Worm (Caenorhabditis elegans) whole organism, young adult: ENCODE results near the gene nspa-2.

ENCODE experiments used
- B0019.2 ChIP-seq: fragments of 200-800 bp; sonication (Bioruptor generic); conservative IDR thresholded peaks from 2 replicates; pipeline ENCODE4 v1.3.6; 2022; ENCODE audit warnings: missing genetic modification reagents, missing genetic modification characterization, missing compliant biosample characterization
- B0336.3 ChIP-seq: fragments of 200-800 bp; sonication (Bioruptor generic); IDR thresholded peaks from 2 replicates; pipeline ENCODE4 v1.3.6; 2022; ENCODE audit warnings: missing genetic modification characterization, missing compliant biosample characterization
- F22D6.2 ChIP-seq: sonication (generic microtip); optimal IDR thresholded peaks from 2 replicates; lab custom pipeline; 2016; ENCODE audit warnings: mild to moderate bottlenecking, missing genetic modification characterization, missing compliant biosample characterization
- F39B2.1 ChIP-seq: fragments of 200-800 bp; sonication (Bioruptor generic); IDR thresholded peaks from 2 replicates; pipeline ENCODE4 v1.3.6; 2022; ENCODE audit warnings: missing genetic modification reagents, missing genetic modification characterization, missing compliant biosample characterization
- K11D2.4 ChIP-seq: fragments of 200-800 bp; sonication (Bioruptor generic); IDR thresholded peaks from 2 replicates; pipeline ENCODE4 v1.3.6; 2022; ENCODE audit warnings: missing genetic modification reagents, missing genetic modification characterization, missing compliant biosample characterization
- Y67H2A.10 ChIP-seq: fragments of 200-800 bp; sonication (Bioruptor generic); conservative IDR thresholded peaks from 2 replicates; pipeline ENCODE4 v1.3.6; 2022; ENCODE audit warnings: missing genetic modification reagents, missing genetic modification characterization, missing compliant biosample characterization
- ZK185.1 ChIP-seq: sonication (generic microtip); optimal IDR thresholded peaks from 2 replicates; lab custom pipeline; 2016; ENCODE audit warnings: mild to moderate bottlenecking, missing genetic modification characterization, missing compliant biosample characterization; ENCODE audit not compliant: poor library complexity, severe bottlenecking
- akir-1 ChIP-seq: fragments of 200-800 bp; sonication (Bioruptor generic); optimal IDR thresholded peaks from 2 replicates; lab custom pipeline; 2018; ENCODE audit warnings: mild to moderate bottlenecking, missing genetic modification characterization, moderate library complexity, missing compliant biosample characterization
- atf-7 ChIP-seq: sonication (generic microtip); optimal IDR thresholded peaks from 2 replicates; lab custom pipeline; 2017; ENCODE audit warnings: mild to moderate bottlenecking, missing genetic modification characterization, missing compliant biosample characterization
- attf-6 ChIP-seq: fragments of 200-800 bp; sonication (Bioruptor generic); IDR thresholded peaks from 2 replicates; pipeline ENCODE4 v1.3.6; 2022; ENCODE audit warnings: missing genetic modification reagents, missing genetic modification characterization, missing compliant biosample characterization
- bed-1 ChIP-seq: fragments of 200-800 bp; sonication (Bioruptor generic); IDR thresholded peaks from 2 replicates; pipeline ENCODE4 v1.3.6; 2022; ENCODE audit warnings: missing genetic modification reagents, missing genetic modification characterization, missing compliant biosample characterization
- cebp-1 ChIP-seq, 2 experiments: fragments of 200-800 bp in 1 of 2; sonication (Bioruptor generic) in 1 of 2; sonication (generic microtip) in 1 of 2; IDR thresholded peaks in 1 of 2; optimal IDR thresholded peaks in 1 of 2; 2 replicates each; pipeline versions ENCODE4 v1.3.6 to Lab custom; 2017 to 2022; ENCODE audit warnings: missing compliant biosample characterization in 2 of 2, missing genetic modification characterization in 2 of 2, mild to moderate bottlenecking in 1 of 2, missing genetic modification reagents in 1 of 2, moderate library complexity in 1 of 2
- ceh-27 ChIP-seq: fragments of 200-800 bp; sonication (Bioruptor generic); optimal IDR thresholded peaks from 2 replicates; lab custom pipeline; 2018; ENCODE audit warnings: mild to moderate bottlenecking, missing genetic modification characterization, moderate library complexity, missing compliant biosample characterization
- ceh-40 ChIP-seq: fragments of 200-800 bp; sonication (Bioruptor generic); IDR thresholded peaks from 2 replicates; pipeline ENCODE4 v1.3.6; 2022; ENCODE audit warnings: missing genetic modification characterization, missing compliant biosample characterization
- ceh-79 ChIP-seq: sonication (generic microtip); optimal IDR thresholded peaks from 2 replicates; lab custom pipeline; 2017; ENCODE audit warnings: mild to moderate bottlenecking, missing genetic modification characterization, missing compliant biosample characterization
- chd-7 ChIP-seq: sonication (generic microtip); optimal IDR thresholded peaks from 2 replicates; lab custom pipeline; 2016; ENCODE audit warnings: mild to moderate bottlenecking, missing genetic modification characterization, moderate library complexity, missing compliant biosample characterization
- dox-1 ChIP-seq: fragments of 200-800 bp; sonication (Bioruptor generic); IDR thresholded peaks from 2 replicates; pipeline ENCODE4 v1.3.6; 2022; ENCODE audit warnings: missing genetic modification reagents, missing genetic modification characterization, missing compliant biosample characterization
- ekl-4 ChIP-seq: fragments of 200-800 bp; sonication (Bioruptor generic); IDR thresholded peaks from 2 replicates; pipeline ENCODE4 v1.3.6; 2022; ENCODE audit warnings: missing genetic modification reagents, missing genetic modification characterization, missing compliant biosample characterization
- ets-4 ChIP-seq: fragments of 200-800 bp; sonication (Bioruptor generic); optimal IDR thresholded peaks from 2 replicates; lab custom pipeline; 2018; ENCODE audit warnings: mild to moderate bottlenecking, missing genetic modification characterization, missing compliant biosample characterization
- hlh-12 ChIP-seq: sonication (generic microtip); optimal IDR thresholded peaks from 2 replicates; lab custom pipeline; 2016; ENCODE audit warnings: missing genetic modification characterization, missing compliant biosample characterization
- hlh-26 ChIP-seq: fragments of 200-800 bp; sonication (Bioruptor generic); conservative IDR thresholded peaks from 2 replicates; pipeline ENCODE4 v1.3.6; 2022; ENCODE audit warnings: missing genetic modification reagents, missing genetic modification characterization, missing compliant biosample characterization
- hsf-1 ChIP-seq: fragments of 200-800 bp; sonication (Bioruptor generic); IDR thresholded peaks from 2 replicates; pipeline ENCODE4 v1.3.6; 2022; ENCODE audit warnings: missing genetic modification reagents, missing genetic modification characterization, missing compliant biosample characterization
- let-526 ChIP-seq: fragments of 200-800 bp; sonication (Bioruptor generic); IDR thresholded peaks from 2 replicates; pipeline ENCODE4 v1.3.6; 2022; ENCODE audit warnings: missing genetic modification reagents, missing genetic modification characterization, missing compliant biosample characterization
- let-607 ChIP-seq, 2 experiments: fragments of 200-800 bp in 1 of 2; sonication (Bioruptor generic) in 1 of 2; sonication (generic microtip) in 1 of 2; optimal IDR thresholded peaks; 2 replicates each; lab custom pipeline; 2016 to 2018; ENCODE audit warnings: mild to moderate bottlenecking in 2 of 2, missing compliant biosample characterization in 2 of 2, missing genetic modification characterization in 2 of 2, moderate library complexity in 2 of 2, missing genotype in 1 of 2
- lin-54 ChIP-seq: fragments of 200-800 bp; sonication (Bioruptor generic); optimal IDR thresholded peaks from 2 replicates; lab custom pipeline; 2018; ENCODE audit warnings: mild to moderate bottlenecking, missing genetic modification characterization, missing compliant biosample characterization
- mcd-1 ChIP-seq: fragments of 200-800 bp; sonication (Bioruptor generic); IDR thresholded peaks from 2 replicates; pipeline ENCODE4 v1.3.6; 2022; ENCODE audit warnings: missing genetic modification reagents, missing genetic modification characterization, missing compliant biosample characterization
- nfya-2 ChIP-seq: fragments of 200-800 bp; sonication (Bioruptor generic); IDR thresholded peaks from 2 replicates; pipeline ENCODE4 v1.3.6; 2022; ENCODE audit warnings: missing genetic modification reagents, missing genetic modification characterization, missing compliant biosample characterization
- nfyb-1 ChIP-seq: fragments of 200-800 bp; sonication (Bioruptor generic); IDR thresholded peaks from 2 replicates; pipeline ENCODE4 v1.3.6; 2022; ENCODE audit warnings: missing genetic modification reagents, missing genetic modification characterization, missing compliant biosample characterization
- nhr-80 ChIP-seq: sonication (generic microtip); optimal IDR thresholded peaks from 2 replicates; lab custom pipeline; 2016; ENCODE audit warnings: missing genetic modification characterization, missing compliant biosample characterization
- nhr-90 ChIP-seq: sonication (generic microtip); optimal IDR thresholded peaks from 2 replicates; lab custom pipeline; 2016; ENCODE audit warnings: missing genotype, mild to moderate bottlenecking, missing genetic modification characterization, missing compliant biosample characterization
- pha-4 ChIP-seq: fragments of 150-350 bp; sonication (generic microtip); optimal IDR thresholded peaks from 2 replicates; lab custom pipeline; 2014; ENCODE audit warnings: missing biosample characterization, missing genetic modification reagents, missing genetic modification characterization
- snpc-1.3 ChIP-seq: sonication (generic microtip); optimal IDR thresholded peaks from 2 replicates; lab custom pipeline; 2017; ENCODE audit warnings: missing genetic modification characterization, mild to moderate bottlenecking, missing compliant biosample characterization, antibody characterized with exemption, moderate library complexity, missing genotype, missing genetic modification reagents; ENCODE audit not compliant: insufficient read depth
- snpc-4 ChIP-seq, 5 experiments: fragments of 150-350 bp in 1 of 5; sonication (generic microtip) in 4 of 5; optimal IDR thresholded peaks; 2 replicates each; lab custom pipeline; 2014 to 2018; ENCODE audit warnings: missing genetic modification characterization in 5 of 5, missing biosample characterization in 3 of 5, antibody characterized with exemption in 2 of 5, mild to moderate bottlenecking in 2 of 5, missing compliant biosample characterization in 2 of 5, missing genotype in 2 of 5, moderate library complexity in 2 of 5, missing genetic modification reagents in 1 of 5
- tbp1 ChIP-seq: fragments of 200-800 bp; sonication (Bioruptor generic); optimal IDR thresholded peaks from 2 replicates; lab custom pipeline; 2018; ENCODE audit warnings: mild to moderate bottlenecking, missing genetic modification characterization, missing compliant biosample characterization
- ztf-22 ChIP-seq: fragments of 200-800 bp; sonication (Bioruptor generic); optimal IDR thresholded peaks from 2 replicates; lab custom pipeline; 2018; ENCODE audit warnings: mild to moderate bottlenecking, missing genetic modification characterization, moderate library complexity, missing compliant biosample characterization
- ztf-26 ChIP-seq: sonication (generic microtip); optimal IDR thresholded peaks from 2 replicates; lab custom pipeline; 2017; ENCODE audit warnings: missing genetic modification characterization, missing compliant biosample characterization
- ztf-3 ChIP-seq: fragments of 200-800 bp; sonication (Bioruptor generic); optimal IDR thresholded peaks from 2 replicates; lab custom pipeline; 2018; ENCODE audit warnings: mild to moderate bottlenecking, missing genetic modification characterization, missing compliant biosample characterization

Gene nspa-2

DNA sequence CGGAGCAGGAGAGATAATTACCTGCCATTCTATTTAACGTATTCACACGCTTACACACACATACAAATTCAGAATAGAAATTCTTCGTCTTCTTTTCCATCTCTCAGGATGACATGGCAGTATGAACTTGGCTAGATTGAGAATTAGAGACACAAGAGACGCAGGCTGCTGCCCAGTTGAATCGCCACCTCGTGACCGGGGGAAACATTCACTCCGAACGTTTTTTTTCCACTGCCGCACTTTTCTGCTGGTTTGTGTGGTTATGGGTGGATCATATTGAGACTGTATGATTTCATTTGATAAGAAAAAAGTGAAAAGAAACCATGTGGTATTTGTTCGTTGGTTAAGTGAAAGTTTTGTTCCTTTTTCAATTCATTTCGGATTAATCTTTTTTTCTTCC, 41.3 kb upstream of the nspa-2 start (continued):
- TF ChIP-seq let-526 (no peak), attf-6 (GFP tag; lab: Robert Waterston, UW) (no peak), K11D2.4 (GFP tag; lab: Robert Waterston, UW) (peak; percentile 69; the same call in 1 of the 2 replicates), tbp1 (GFP tag; lab: Kevin White, UChicago) (peak; percentile 45)

DNA sequence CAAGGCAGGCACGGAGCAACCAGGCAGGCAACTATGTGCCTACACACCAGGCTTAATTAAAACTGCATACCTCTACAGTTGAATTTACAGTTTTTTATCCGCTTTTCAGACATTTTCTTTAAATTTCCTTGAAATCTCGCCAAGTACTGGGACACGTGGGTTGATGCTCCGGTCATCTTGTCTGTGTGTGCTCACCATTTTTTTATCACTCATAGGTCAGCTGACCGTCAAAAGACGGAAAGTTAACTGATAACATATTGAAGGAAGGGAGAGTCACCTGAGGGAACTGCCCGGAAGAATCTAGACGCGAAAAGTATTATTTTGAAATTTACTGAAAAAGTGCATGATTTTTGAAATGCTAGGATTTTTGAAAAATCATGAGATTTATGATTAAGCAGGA, 40.4 kb upstream of the nspa-2 start:
- no peak for TF ChIP-seq ceh-79
- no peak for TF ChIP-seq bed-1 (GFP tag; lab: Robert Waterston, UW)
- no peak for TF ChIP-seq Y67H2A.10 (GFP tag; lab: Robert Waterston, UW)
- TF ChIP-seq let-526, result peak; percentile 48; the same call in 1 of the 2 replicates
- peak; percentile 5 for TF ChIP-seq lin-54 (GFP tag; lab: Kevin White, UChicago)
- no peak for TF ChIP-seq akir-1
- TF ChIP-seq chd-7 (tag; lab: Kevin White, UChicago), result peak; percentile 56
- TF ChIP-seq cebp-1 (GFP tag; IDR thresholded peaks at IDR 0.05; lab: Robert Waterston, UW), result peak; percentile 48; the same call in 1 of the 2 replicates
- peak; percentile 78 for TF ChIP-seq cebp-1 (tag; optimal IDR thresholded peaks at IDR 0.05; lab: Kevin White, UChicago)
- peak; percentile 62 for TF ChIP-seq ets-4 (GFP tag; lab: Kevin White, UChicago)
- TF ChIP-seq dox-1, result peak; percentile 67
- TF ChIP-seq F22D6.2 (tag; lab: Kevin White, UChicago), result no peak
- 0 out of 2 replicates have a peak, but pooled peaks have one; percentile 24 for TF ChIP-seq mcd-1
- no peak for TF ChIP-seq snpc-1.3 (tag; lab: Kevin White, UChicago)
- no peak for TF ChIP-seq ceh-27 (GFP tag; lab: Kevin White, UChicago)
- TF ChIP-seq ZK185.1, result no peak
- no peak for TF ChIP-seq ceh-40 (GFP tag; lab: Robert Waterston, UW)
- no peak for TF ChIP-seq nfya-2 (GFP tag; lab: Robert Waterston, UW)
- peak; percentile 49; the same call in 1 of the 2 replicates for TF ChIP-seq nfyb-1 (GFP tag; lab: Robert Waterston, UW)
- no peak for TF ChIP-seq snpc-4 (GFP tag; optimal IDR thresholded peaks at IDR 0.05; lab: Kevin White, UChicago)
- peak in 1 of 4 experiments; percentile 20 for TF ChIP-seq snpc-4 (tag; optimal IDR thresholded peaks at IDR 0.05; lab: Kevin White, UChicago)
- TF ChIP-seq let-607 (tag; optimal IDR thresholded peaks at IDR 0.05; lab: Kevin White, UChicago), result peak; percentile 14 to 49
- peak; percentile 11 for TF ChIP-seq ztf-3 (GFP tag; lab: Kevin White, UChicago)
- TF ChIP-seq pha-4 (tag; lab: Kevin White, UChicago), result peak; percentile 82
- peak; percentile 76 for TF ChIP-seq atf-7 (tag; lab: Kevin White, UChicago)
- no peak for TF ChIP-seq B0019.2 (GFP tag; lab: Robert Waterston, UW)
- TF ChIP-seq hlh-26 (GFP tag; lab: Robert Waterston, UW), result no peak
- 0 out of 2 replicates have a peak, but pooled peaks have one; percentile 19 for TF ChIP-seq F39B2.1 (GFP tag; lab: Robert Waterston, UW)
- 0 out of 2 replicates have a peak, but pooled peaks have one; percentile 20 for TF ChIP-seq B0336.3 (GFP tag; lab: Robert Waterston, UW)
- TF ChIP-seq ekl-4 (GFP tag; lab: Robert Waterston, UW), result peak; percentile 61; the same call in 1 of the 2 replicates
- peak; percentile 82; the same call in 1 of the 2 replicates for TF ChIP-seq hsf-1 (GFP tag; lab: Robert Waterston, UW)
- TF ChIP-seq tbp1 (GFP tag; lab: Kevin White, UChicago), result peak; percentile 39
- no peak for TF ChIP-seq ztf-26 (tag; lab: Kevin White, UChicago)
- no peak for TF ChIP-seq hlh-12 (tag; lab: Kevin White, UChicago)
- peak; percentile 72 for TF ChIP-seq nhr-80
- peak; percentile 37 for TF ChIP-seq nhr-90 (tag; lab: Kevin White, UChicago)
- no peak for TF ChIP-seq ztf-22
- TF ChIP-seq, all 124 proteins: peak for 20
